Worm (Caenorhabditis elegans): Measurements from ENCODE around the gene sti-1.

The sti-1 gene

ce11 chrV:773256-773655 lies at the start of gene sti-1 (continued):
- TF ChIP-seq egl-27 (tag; optimal IDR thresholded peaks at IDR 0.05), result no peak
- TF ChIP-seq sup-37 (GFP tag; optimal IDR thresholded peaks at IDR 0.05), result peak; percentile 72
- TF ChIP-seq egl-13 (tag; optimal IDR thresholded peaks at IDR 0.05), result peak; percentile 89
- peak; percentile 92 for TF ChIP-seq dsc-1 (tag; optimal IDR thresholded peaks at IDR 0.05)
- no peak for TF ChIP-seq ets-5 (GFP tag; IDR thresholded peaks at IDR 0.05)
- TF ChIP-seq pax-3 (tag; optimal IDR thresholded peaks at IDR 0.05), result peak; percentile 77
- no peak for TF ChIP-seq ceh-90 (tag; optimal IDR thresholded peaks at IDR 0.05)
- peak; percentile 79 for TF ChIP-seq mab-9 (GFP tag; IDR thresholded peaks at IDR 0.05)
- peak; percentile 92 for TF ChIP-seq swsn-7 (tag; optimal IDR thresholded peaks at IDR 0.05)
- peak; percentile 53; the same call in 1 of the 2 replicates for TF ChIP-seq ceh-88 (GFP tag; IDR thresholded peaks at IDR 0.05)
- TF ChIP-seq nhr-28 (tag; optimal IDR thresholded peaks at IDR 0.05), result peak; percentile 39
- TF ChIP-seq skn-1 (tag; optimal IDR thresholded peaks at IDR 0.05), result peak; percentile 74
- TF ChIP-seq fkh-10 (GFP tag; optimal IDR thresholded peaks at IDR 0.05), result peak; percentile 19
- TF ChIP-seq jun-1 (tag; optimal IDR thresholded peaks at IDR 0.05), result peak; percentile 86
- TF ChIP-seq unc-130 (tag; optimal IDR thresholded peaks at IDR 0.05), result peak; percentile 89
- peak; percentile 84 for TF ChIP-seq lin-39 (tag; optimal IDR thresholded peaks at IDR 0.05)
- TF ChIP-seq ces-1 (GFP tag; optimal IDR thresholded peaks at IDR 0.05), result no peak
- no peak for TF ChIP-seq hpl-2 (GFP tag; optimal IDR thresholded peaks at IDR 0.05)
- TF ChIP-seq efl-1 (optimal IDR thresholded peaks at IDR 0.05), result peak; percentile 99 to 100
- TF ChIP-seq efl-1 (GFP tag; optimal IDR thresholded peaks at IDR 0.05 in 1 of 2), result peak; percentile 99 to 100
- no peak for TF ChIP-seq ztf-4 (tag; optimal IDR thresholded peaks at IDR 0.05)
- TF ChIP-seq nhr-237 (tag; optimal IDR thresholded peaks at IDR 0.05), result peak; percentile 83
- no peak for TF ChIP-seq ceh-63 (GFP tag; optimal IDR thresholded peaks at IDR 0.05)
- TF ChIP-seq lin-15B (tag; optimal IDR thresholded peaks at IDR 0.05), result peak; percentile 85
- peak; percentile 24 for TF ChIP-seq vab-15 (tag; optimal IDR thresholded peaks at IDR 0.05)
- peak; percentile 87 for TF ChIP-seq unc-86 (tag; optimal IDR thresholded peaks at IDR 0.05)
- TF ChIP-seq nhr-76 (tag; optimal IDR thresholded peaks at IDR 0.05), result no peak
- peak; percentile 68 for TF ChIP-seq ceh-8 (GFP tag; optimal IDR thresholded peaks at IDR 0.05)
- TF ChIP-seq snu-23 (GFP tag; optimal IDR thresholded peaks at IDR 0.05), result peak; percentile 97
- TF ChIP-seq pqm-1 (tag; optimal IDR thresholded peaks at IDR 0.05), result no peak
- TF ChIP-seq nhr-19 (GFP tag; conservative IDR thresholded peaks at IDR 0.05), result peak; percentile 92
- peak; percentile 93 for TF ChIP-seq nhr-20 (tag; optimal IDR thresholded peaks at IDR 0.05)

DNA sequence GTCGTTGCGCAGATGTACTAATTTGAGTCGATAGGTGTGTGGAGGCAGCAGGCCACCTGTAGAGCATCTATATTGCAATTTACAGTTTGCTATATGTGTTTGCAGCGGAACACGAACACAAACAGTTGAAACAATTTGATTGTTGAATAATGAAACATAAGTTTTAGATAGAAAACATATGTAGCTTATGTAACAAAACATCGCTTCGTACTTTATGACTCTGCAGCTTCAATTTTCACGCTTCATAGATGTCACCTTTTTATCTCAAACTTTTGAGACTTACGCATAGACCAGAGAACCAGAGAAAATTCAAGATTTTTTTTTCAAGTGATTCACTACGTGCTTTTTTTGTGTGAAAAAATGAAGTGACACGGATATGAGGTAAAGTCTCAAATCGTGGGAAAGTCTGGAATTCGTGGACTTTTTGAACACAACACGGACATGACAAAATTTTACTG lies 49.4 kb upstream of the sti-1 start, which contains the start of gene fbxb-72:
Gene fbxb-72 (minus strand): TSS at position 58 of the 458 bp plus-strand sequence.
- no peak for TF ChIP-seq fos-1 (tag; optimal IDR thresholded peaks at IDR 0.05)
- no peak for TF ChIP-seq F16B12.6 (tag; optimal IDR thresholded peaks at IDR 0.05)
- TF ChIP-seq ztf-4 (tag; optimal IDR thresholded peaks at IDR 0.05), result peak; percentile 85
- peak in 1 of 2 experiments; percentile 5 for TF ChIP-seq ztf-11 (tag; optimal IDR thresholded peaks at IDR 0.05)
- no peak for TF ChIP-seq C34B4.2 (tag; optimal IDR thresholded peaks at IDR 0.05)
- TF ChIP-seq unc-30 (tag; optimal IDR thresholded peaks at IDR 0.05), result no peak
- TF ChIP-seq dpl-1 (GFP tag; optimal IDR thresholded peaks at IDR 0.05), result no peak
- no peak for TF ChIP-seq ceh-8 (GFP tag; optimal IDR thresholded peaks at IDR 0.05)
- TF ChIP-seq C16A3.4 (tag; optimal IDR thresholded peaks at IDR 0.05), result peak; percentile 92
- no peak for TF ChIP-seq pqm-1 (tag; optimal IDR thresholded peaks at IDR 0.05)
- no peak for TF ChIP-seq unc-98 (GFP tag; IDR thresholded peaks at IDR 0.05)
- TF ChIP-seq blmp-1 (tag; optimal IDR thresholded peaks at IDR 0.05), result no peak
- no peak for TF ChIP-seq ces-1 (GFP tag; optimal IDR thresholded peaks at IDR 0.05)
- TF ChIP-seq swsn-7 (tag; optimal IDR thresholded peaks at IDR 0.05), result peak; percentile 7
- peak; percentile 23 for TF ChIP-seq zip-4 (GFP tag; optimal IDR thresholded peaks at IDR 0.05)
- TF ChIP-seq lsy-2 (tag; optimal IDR thresholded peaks at IDR 0.05), result peak; percentile 51 to 58
- peak; percentile 100 for TF ChIP-seq aly-2 (tag; optimal IDR thresholded peaks at IDR 0.05)
- peak; percentile 68 for TF ChIP-seq nhr-47 (tag; optimal IDR thresholded peaks at IDR 0.05)
- no peak for TF ChIP-seq fkh-10 (GFP tag; optimal IDR thresholded peaks at IDR 0.05)
- peak; percentile 51 for TF ChIP-seq nhr-20 (tag; optimal IDR thresholded peaks at IDR 0.05)
- no peak for TF ChIP-seq dsc-1 (tag; optimal IDR thresholded peaks at IDR 0.05)
- no peak for TF ChIP-seq snpc-4 (tag; optimal IDR thresholded peaks at IDR 0.05)
- TF ChIP-seq unc-130 (tag; optimal IDR thresholded peaks at IDR 0.05), result no peak
- TF ChIP-seq sup-37 (GFP tag; optimal IDR thresholded peaks at IDR 0.05), result peak; percentile 55
- peak; percentile 37 to 38 for TF ChIP-seq efl-1 (optimal IDR thresholded peaks at IDR 0.05)
- peak in 1 of 2 experiments; percentile 95 for TF ChIP-seq efl-1 (GFP tag; optimal IDR thresholded peaks at IDR 0.05 in 1 of 2)
- no peak for TF ChIP-seq pax-3 (tag; optimal IDR thresholded peaks at IDR 0.05)
- no peak for TF ChIP-seq nhr-28 (tag; optimal IDR thresholded peaks at IDR 0.05)
- no peak for TF ChIP-seq unc-62 (GFP tag; optimal IDR thresholded peaks at IDR 0.05)
- TF ChIP-seq unc-86 (tag; optimal IDR thresholded peaks at IDR 0.05), result no peak
- no peak for TF ChIP-seq lin-15B (tag; optimal IDR thresholded peaks at IDR 0.05)
- TF ChIP-seq isw-1 (GFP tag; IDR thresholded peaks at IDR 0.05), result no peak
- TF ChIP-seq lin-39 (tag; optimal IDR thresholded peaks at IDR 0.05), result peak; percentile 37
- TF ChIP-seq nhr-84 (tag; optimal IDR thresholded peaks at IDR 0.05), result peak; percentile 59
- TF ChIP-seq skn-1 (tag; optimal IDR thresholded peaks at IDR 0.05), result no peak
- TF ChIP-seq nhr-90 (tag; optimal IDR thresholded peaks at IDR 0.05; ENCODE audit: poor library complexity), result peak; percentile 76
